Worm (Caenorhabditis elegans) whole organism, mixed stage, embryonic: Measurements from ENCODE around the gene C08E8.4.

Experiments used
- M03D4.4 ChIP-seq: sonication (generic microtip); optimal IDR thresholded peaks from 2 replicates; lab custom pipeline; 2017; ENCODE audit warnings: mild to moderate bottlenecking, missing genetic modification characterization, missing compliant biosample characterization
- blmp-1 ChIP-seq: fragments of 150-350 bp; optimal IDR thresholded peaks from 2 replicates; lab custom pipeline; 2014; ENCODE audit warnings: missing biosample characterization, missing genetic modification characterization
- ceh-39 ChIP-seq: fragments of 150-350 bp; optimal IDR thresholded peaks from 2 replicates; lab custom pipeline; 2014; ENCODE audit warnings: missing biosample characterization, missing genetic modification characterization
- ceh-43 ChIP-seq: fragments of 200-800 bp; sonication (Bioruptor generic); optimal IDR thresholded peaks from 2 replicates; lab custom pipeline; 2018; ENCODE audit warnings: mild to moderate bottlenecking, missing genetic modification characterization, moderate library complexity, missing compliant biosample characterization
- ceh-83 ChIP-seq: fragments of 200-800 bp; sonication (Bioruptor generic); optimal IDR thresholded peaks from 2 replicates; lab custom pipeline; 2018; ENCODE audit warnings: mild to moderate bottlenecking, missing genetic modification characterization, missing compliant biosample characterization
- ces-1 ChIP-seq: fragments of 150-350 bp; optimal IDR thresholded peaks from 2 replicates; lab custom pipeline; 2014; ENCODE audit warnings: missing biosample characterization, missing genetic modification reagents, missing genetic modification characterization
- drap-1 ChIP-seq: fragments of 200-800 bp; sonication (Bioruptor generic); optimal IDR thresholded peaks from 3 replicates; lab custom pipeline; 2018; ENCODE audit warnings: mild to moderate bottlenecking, missing genetic modification characterization, missing compliant biosample characterization
- elt-1 ChIP-seq: sonication (generic microtip); optimal IDR thresholded peaks from 2 replicates; lab custom pipeline; 2017; ENCODE audit warnings: missing genetic modification characterization, mild to moderate bottlenecking, missing compliant biosample characterization, antibody characterized with exemption, moderate library complexity, borderline replicate concordance; ENCODE audit not compliant: insufficient read depth
- elt-3 ChIP-seq: fragments of 150-350 bp; optimal IDR thresholded peaks from 2 replicates; lab custom pipeline; 2014; ENCODE audit warnings: missing biosample characterization, missing genetic modification characterization
- flh-1 ChIP-seq: fragments of 200-800 bp; sonication (Bioruptor generic); optimal IDR thresholded peaks from 2 replicates; lab custom pipeline; 2018; ENCODE audit warnings: mild to moderate bottlenecking, missing genetic modification characterization, moderate library complexity, missing compliant biosample characterization
- ham-2 ChIP-seq: fragments of 200-800 bp; sonication (Bioruptor generic); optimal IDR thresholded peaks from 2 replicates; lab custom pipeline; 2018; ENCODE audit warnings: mild to moderate bottlenecking, missing genetic modification characterization, missing compliant biosample characterization
- hlh-1 ChIP-seq: fragments of 150-350 bp; optimal IDR thresholded peaks from 2 replicates; lab custom pipeline; 2014; ENCODE audit warnings: missing biosample characterization, missing genetic modification reagents, missing genetic modification characterization
- lin-13 ChIP-seq: fragments of 150-350 bp; optimal IDR thresholded peaks from 2 replicates; lab custom pipeline; 2014; ENCODE audit warnings: missing biosample characterization, missing genetic modification characterization
- lin-32 ChIP-seq: fragments of 200-800 bp; sonication (Bioruptor generic); optimal IDR thresholded peaks from 2 replicates; lab custom pipeline; 2018; ENCODE audit warnings: mild to moderate bottlenecking, missing genetic modification characterization, missing compliant biosample characterization
- lsy-2 ChIP-seq: fragments of 150-350 bp; optimal IDR thresholded peaks from 2 replicates; lab custom pipeline; 2014; ENCODE audit warnings: missing biosample characterization, missing genetic modification characterization
- mab-5 ChIP-seq: fragments of 150-350 bp; optimal IDR thresholded peaks from 2 replicates; lab custom pipeline; 2014; ENCODE audit warnings: missing biosample characterization, missing genetic modification characterization
- mep-1 ChIP-seq: fragments of 150-350 bp; optimal IDR thresholded peaks from 2 replicates; lab custom pipeline; 2017; ENCODE audit warnings: missing biosample characterization, missing genetic modification reagents, missing genetic modification characterization, inconsistent platforms
- mls-2 ChIP-seq: sonication (generic microtip); optimal IDR thresholded peaks from 2 replicates; lab custom pipeline; 2016; ENCODE audit warnings: mild to moderate bottlenecking, missing genetic modification characterization, moderate library complexity, missing compliant biosample characterization
- nhr-2 ChIP-seq: fragments of 150-350 bp; optimal IDR thresholded peaks from 2 replicates; lab custom pipeline; 2014; ENCODE audit warnings: missing biosample characterization, missing genetic modification characterization
- nhr-237 ChIP-seq: fragments of 150-350 bp; optimal IDR thresholded peaks from 2 replicates; lab custom pipeline; 2014; ENCODE audit warnings: missing biosample characterization, missing genetic modification characterization
- nhr-28 ChIP-seq: fragments of 150-350 bp; optimal IDR thresholded peaks from 2 replicates; lab custom pipeline; 2014; ENCODE audit warnings: missing biosample characterization, missing genetic modification characterization
- nhr-76 ChIP-seq: sonication (generic microtip); optimal IDR thresholded peaks from 2 replicates; lab custom pipeline; 2017; ENCODE audit warnings: missing biosample characterization, missing genetic modification characterization
- pha-4 ChIP-seq: fragments of 150-350 bp; optimal IDR thresholded peaks from 2 replicates; lab custom pipeline; 2018; ENCODE audit warnings: missing biosample characterization, missing genetic modification reagents, missing genetic modification characterization
- sem-2 ChIP-seq: fragments of 200-800 bp; sonication (Bioruptor generic); optimal IDR thresholded peaks from 2 replicates; lab custom pipeline; 2018; ENCODE audit warnings: mild to moderate bottlenecking, missing genetic modification characterization, missing compliant biosample characterization
- sptf-1 ChIP-seq: sonication (generic microtip); optimal IDR thresholded peaks from 2 replicates; lab custom pipeline; 2017; ENCODE audit warnings: mild to moderate bottlenecking, missing genetic modification characterization, moderate library complexity, missing compliant biosample characterization
- tbx-8 ChIP-seq: fragments of 200-800 bp; sonication (Bioruptor generic); optimal IDR thresholded peaks from 2 replicates; lab custom pipeline; 2018; ENCODE audit warnings: mild to moderate bottlenecking, missing genetic modification characterization, moderate library complexity, missing compliant biosample characterization
- unc-120 ChIP-seq: sonication (generic microtip); optimal IDR thresholded peaks from 2 replicates; lab custom pipeline; 2017; ENCODE audit warnings: missing genetic modification characterization, missing compliant biosample characterization; ENCODE audit not compliant: poor library complexity, severe bottlenecking
- unc-39 ChIP-seq: fragments of 150-350 bp; optimal IDR thresholded peaks from 2 replicates; lab custom pipeline; 2014; ENCODE audit warnings: missing biosample characterization, missing genetic modification characterization
- unc-62 ChIP-seq: fragments of 150-350 bp; optimal IDR thresholded peaks from 2 replicates; lab custom pipeline; 2014; ENCODE audit warnings: missing biosample characterization, missing genetic modification reagents, missing genetic modification characterization
- zip-8 ChIP-seq: fragments of 150-350 bp; optimal IDR thresholded peaks from 2 replicates; lab custom pipeline; 2014; ENCODE audit warnings: missing biosample characterization, missing genetic modification characterization
- ztf-11 ChIP-seq: fragments of 150-350 bp; optimal IDR thresholded peaks from 2 replicates; lab custom pipeline; 2014; ENCODE audit warnings: missing biosample characterization, missing genetic modification characterization

The C08E8.4 gene

DNA sequence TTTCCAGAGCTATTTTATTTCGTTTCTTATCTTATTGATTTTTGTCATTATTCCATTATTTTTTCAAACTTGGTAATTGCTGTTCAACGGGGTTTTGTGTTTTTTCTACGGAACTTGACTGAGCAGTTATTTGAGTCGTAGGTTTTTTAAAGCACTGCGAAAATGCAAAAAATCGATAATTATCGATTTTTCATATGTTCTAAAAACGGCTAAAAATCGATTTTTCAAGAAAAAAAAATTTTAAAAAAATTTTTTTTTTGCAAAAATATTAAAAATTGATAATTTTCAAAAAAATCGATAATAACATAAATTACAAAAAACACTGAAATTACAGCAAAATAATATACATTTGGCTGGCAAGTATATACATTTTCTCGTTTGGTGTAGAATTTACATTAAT is 3.9 kb downstream of the C08E8.4 start:
- TF ChIP-seq ham-2 (GFP tag; lab: Kevin White, UChicago) (no peak), ceh-43 (GFP tag; lab: Kevin White, UChicago) (no peak), unc-120 (tag; lab: Kevin White, UChicago) (no peak), flh-1 (GFP tag; lab: Kevin White, UChicago) (no peak), hlh-1 (tag; lab: Kevin White, UChicago) (no peak), ceh-39 (tag; lab: Kevin White, UChicago) (no peak), ceh-83 (GFP tag; lab: Kevin White, UChicago) (no peak), M03D4.4 (tag; lab: Kevin White, UChicago) (no peak), pha-4 (tag; lab: Kevin White, UChicago) (no peak), mep-1 (tag; lab: Kevin White, UChicago) (no peak), drap-1 (GFP tag; lab: Kevin White, UChicago) (no peak), ztf-11 (no peak), lin-13 (tag; lab: Kevin White, UChicago) (no peak), zip-8 (tag; lab: Kevin White, UChicago) (no peak), sptf-1 (tag; lab: Kevin White, UChicago) (no peak)

- TF ChIP-seq nhr-28 (tag; lab: Kevin White, UChicago) = no peak
- no peak for TF ChIP-seq mls-2 (tag; lab: Kevin White, UChicago)
- TF ChIP-seq ceh-83 (GFP tag; lab: Kevin White, UChicago) = no peak
- TF ChIP-seq blmp-1 = no peak
- no peak for TF ChIP-seq elt-3 (tag; lab: Kevin White, UChicago)
- TF ChIP-seq drap-1 (GFP tag; lab: Kevin White, UChicago) = no peak
- TF ChIP-seq nhr-237 = no peak
- TF ChIP-seq ceh-39 (tag; lab: Kevin White, UChicago) = no peak
- no peak for TF ChIP-seq hlh-1 (tag; lab: Kevin White, UChicago)
- no peak for TF ChIP-seq nhr-76
- no peak for TF ChIP-seq unc-62 (GFP tag; lab: Kevin White, UChicago)
- no peak for TF ChIP-seq sem-2 (GFP tag; lab: Kevin White, UChicago)
- no peak for TF ChIP-seq tbx-8 (GFP tag; lab: Kevin White, UChicago)
- TF ChIP-seq sptf-1 (tag; lab: Kevin White, UChicago) = no peak
- TF ChIP-seq M03D4.4 (tag; lab: Kevin White, UChicago) = no peak
- TF ChIP-seq nhr-2 (tag; lab: Kevin White, UChicago) = no peak
Observed at ce11 chrV:18378819-18379218, 7.2 kb downstream of the C08E8.4 start, which contains the start of gene Y51A2B.8. Gene Y51A2B.8, plus strand, starts transcription at chrV:18379119.

- TF ChIP-seq blmp-1 = no peak
- TF ChIP-seq lsy-2 (tag; lab: Kevin White, UChicago) = no peak
- no peak for TF ChIP-seq elt-1
- TF ChIP-seq ham-2 (GFP tag; lab: Kevin White, UChicago) = no peak
- TF ChIP-seq ceh-39 (tag; lab: Kevin White, UChicago) = no peak
- TF ChIP-seq nhr-76 = no peak
- TF ChIP-seq mls-2 (tag; lab: Kevin White, UChicago) = no peak
- TF ChIP-seq unc-120 (tag; lab: Kevin White, UChicago) = no peak
- no peak for TF ChIP-seq tbx-8 (GFP tag; lab: Kevin White, UChicago)
- no peak for TF ChIP-seq drap-1 (GFP tag; lab: Kevin White, UChicago)
Observed at ce11 chrV:18382590-18382989, 10.9 kb downstream of the C08E8.4 start, which contains the start of gene nhr-288. Gene nhr-288, minus strand, starts transcription at chrV:18382690.

DNA sequence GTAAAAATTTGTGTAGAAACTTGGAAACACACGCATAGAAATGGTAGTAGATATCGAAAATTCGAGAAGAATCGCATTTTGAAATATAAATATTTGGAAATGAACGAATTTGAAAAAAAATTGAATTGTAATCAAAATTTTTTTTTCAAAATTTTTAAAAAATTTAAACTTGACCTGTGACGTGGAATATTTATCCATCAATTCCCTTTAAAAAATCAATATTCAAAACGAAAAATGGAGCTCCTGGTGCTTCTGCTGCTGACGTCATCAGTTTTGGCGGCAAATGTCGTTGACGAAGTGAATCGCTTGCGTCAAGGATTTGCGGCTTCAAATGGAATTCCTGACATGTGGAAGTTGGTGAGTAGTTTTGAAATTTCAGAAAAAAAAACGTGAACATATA is 17.4 kb downstream of the C08E8.4 start, which contains the start of the genes Y51A2B.4 and Y51A2B.5:
Gene Y51A2B.4 (minus strand): TSS at position 101 of the 400 bp plus-strand sequence.
Gene Y51A2B.5 (plus strand): TSS at position 232 of the 400 bp plus-strand sequence.
- TF ChIP-seq elt-1 = no peak
- TF ChIP-seq, all 35 proteins: peak for 0

ce11 chrV:18394203-18394602 is 22.6 kb downstream of the C08E8.4 start, which contains the start of gene Y51A2B.6:
Gene Y51A2B.6, minus strand, starts transcription at chrV:18394303.
- no peak for TF ChIP-seq ztf-11
- TF ChIP-seq elt-3 (tag; lab: Kevin White, UChicago) = no peak
- TF ChIP-seq mep-1 (tag; lab: Kevin White, UChicago) = no peak
- TF ChIP-seq lin-32 (GFP tag; lab: Kevin White, UChicago) = no peak
- TF ChIP-seq elt-1 = no peak
- no peak for TF ChIP-seq ceh-39 (tag; lab: Kevin White, UChicago)
- TF ChIP-seq nhr-237 = no peak
- no peak for TF ChIP-seq zip-8 (tag; lab: Kevin White, UChicago)
- TF ChIP-seq hlh-1 (tag; lab: Kevin White, UChicago) = no peak
- no peak for TF ChIP-seq drap-1 (GFP tag; lab: Kevin White, UChicago)
- no peak for TF ChIP-seq mab-5 (tag; lab: Kevin White, UChicago)
- no peak for TF ChIP-seq pha-4 (tag; lab: Kevin White, UChicago)
- no peak for TF ChIP-seq tbx-8 (GFP tag; lab: Kevin White, UChicago)
- TF ChIP-seq flh-1 (GFP tag; lab: Kevin White, UChicago) = no peak
- no peak for TF ChIP-seq lsy-2 (tag; lab: Kevin White, UChicago)
- TF ChIP-seq unc-39 (tag; lab: Kevin White, UChicago) = no peak
- TF ChIP-seq ces-1 (GFP tag; lab: Kevin White, UChicago) = no peak
- no peak for TF ChIP-seq ham-2 (GFP tag; lab: Kevin White, UChicago)
